Fruit fly (Drosophila melanogaster) whole organism, pupa: ENCODE measurements around the gene msd1.

Experiments used
- CG15710 ChIP-seq: fragments of 200-800 bp; sonication (Bioruptor generic); optimal IDR thresholded peaks from 2 replicates; lab custom pipeline; 2018; ENCODE audit warnings: missing biosample characterization, mild to moderate bottlenecking, missing genetic modification characterization, moderate library complexity
- CG32121 ChIP-seq: fragments of 200-800 bp; sonication (Bioruptor generic); IDR thresholded peaks from 2 replicates; pipeline ENCODE4 v1.3.6; 2022; ENCODE audit warnings: missing biosample characterization, missing genetic modification characterization
- CG4496 ChIP-seq: fragments of 200-800 bp; sonication (Bioruptor generic); IDR thresholded peaks from 3 replicates; pipeline ENCODE4 v1.3.6; 2022; ENCODE audit warnings: missing biosample characterization, missing genetic modification characterization
- CG9948 ChIP-seq: fragments of 200-800 bp; sonication (Bioruptor generic); optimal IDR thresholded peaks from 2 replicates; lab custom pipeline; 2018; ENCODE audit warnings: missing biosample characterization, mild to moderate bottlenecking, missing genetic modification characterization, moderate library complexity
- Ets98B ChIP-seq: fragments of 200-800 bp; sonication (Bioruptor generic); IDR thresholded peaks from 2 replicates; pipeline ENCODE4 v1.3.6; 2022; ENCODE audit warnings: missing biosample characterization, missing genetic modification characterization
- Pif1A ChIP-seq: fragments of 200-800 bp; sonication (Bioruptor generic); optimal IDR thresholded peaks from 3 replicates; lab custom pipeline; 2016; ENCODE audit warnings: missing biosample characterization, missing genetic modification characterization
- rn ChIP-seq: fragments of 200-800 bp; sonication (Bioruptor generic); IDR thresholded peaks from 2 replicates; pipeline ENCODE4 v1.3.6; 2022; ENCODE audit warnings: missing biosample characterization, missing genetic modification characterization

DNA sequence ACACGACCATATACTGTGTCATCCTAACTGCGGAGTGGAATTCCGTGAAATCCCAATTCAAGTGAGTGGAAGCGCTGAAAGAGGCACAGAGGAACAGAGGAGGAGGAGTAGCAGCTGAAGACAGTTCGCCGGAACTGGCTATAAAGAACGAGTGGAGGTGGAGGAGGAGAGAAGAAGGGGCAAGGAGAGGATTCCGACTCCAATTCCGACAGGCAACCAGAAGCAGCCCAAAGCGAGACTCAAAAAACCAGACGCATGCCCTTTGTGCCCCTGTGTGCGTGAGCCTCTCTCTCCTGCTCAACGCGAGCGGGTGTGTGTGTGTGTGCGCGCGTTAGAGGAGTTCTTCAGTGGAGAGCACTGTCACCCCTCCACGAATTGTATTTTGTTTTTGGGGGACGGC, 17.9 kb downstream of the msd1 start:
- no peak for TF ChIP-seq rn (GFP tag; lab: Robert Waterston, UW)
- TF ChIP-seq CG32121 (GFP tag; lab: Robert Waterston, UW), result no peak
- TF ChIP-seq CG9948 (tag; lab: Kevin White, UChicago), result no peak
- no peak for TF ChIP-seq Pif1A (GFP tag; lab: Kevin White, UChicago)
- TF ChIP-seq CG4496 (GFP tag; lab: Robert Waterston, UW), result 0 out of 3 replicates have a peak, but pooled peaks have one; percentile 7
- TF ChIP-seq CG15710 (tag; lab: Kevin White, UChicago), result no peak
- TF ChIP-seq Ets98B (GFP tag; lab: Robert Waterston, UW), result no peak
